Worm (Caenorhabditis elegans) whole organism, L3 larva: ENCODE measurements around the gene dec-7.

ENCODE experiments used
- R02D3.7 ChIP-seq: fragments of 150-350 bp; optimal IDR thresholded peaks from 2 replicates; lab custom pipeline; 2014; ENCODE audit warnings: missing biosample characterization, missing genetic modification characterization
- ZK546.5 ChIP-seq: sonication (generic microtip); optimal IDR thresholded peaks from 2 replicates; lab custom pipeline; 2017; ENCODE audit warnings: missing biosample characterization, missing genetic modification characterization
- aly-2 ChIP-seq: fragments of 150-350 bp; optimal IDR thresholded peaks from 2 replicates; lab custom pipeline; 2014; ENCODE audit warnings: missing biosample characterization, missing genetic modification characterization
- ama-1 ChIP-seq: fragments of 150-350 bp; optimal IDR thresholded peaks from 2 replicates; lab custom pipeline; 2018
- ceh-16 ChIP-seq: sonication (generic microtip); optimal IDR thresholded peaks from 2 replicates; lab custom pipeline; 2017; ENCODE audit warnings: missing biosample characterization, missing genetic modification characterization
- ceh-28 ChIP-seq: fragments of 150-350 bp; optimal IDR thresholded peaks from 2 replicates; lab custom pipeline; 2014; ENCODE audit warnings: missing biosample characterization, missing genetic modification reagents, missing genetic modification characterization
- ceh-82 ChIP-seq: fragments of 150-350 bp; optimal IDR thresholded peaks from 2 replicates; lab custom pipeline; 2014; ENCODE audit warnings: missing biosample characterization, missing genetic modification characterization
- ceh-9 ChIP-seq: sonication (generic microtip); optimal IDR thresholded peaks from 2 replicates; lab custom pipeline; 2018; ENCODE audit warnings: missing biosample characterization, missing genetic modification characterization
- daf-12 ChIP-seq: fragments of 150-350 bp; optimal IDR thresholded peaks from 2 replicates; lab custom pipeline; 2014; ENCODE audit warnings: missing biosample characterization, missing genetic modification reagents, missing genetic modification characterization
- egl-5 ChIP-seq: fragments of 150-350 bp; optimal IDR thresholded peaks from 2 replicates; lab custom pipeline; 2017; ENCODE audit warnings: missing biosample characterization, missing genetic modification reagents, missing genetic modification characterization, inconsistent platforms
- elt-2 ChIP-seq: sonication (generic microtip); optimal IDR thresholded peaks from 2 replicates; lab custom pipeline; 2016; ENCODE audit warnings: missing genetic modification reagents, mild to moderate bottlenecking, missing genetic modification characterization, missing compliant biosample characterization
- elt-3 ChIP-seq, 3 experiments: fragments of 150-350 bp in 1 of 3; sonication (generic microtip) in 2 of 3; optimal IDR thresholded peaks; 2 replicates in 2 of 3; 4 replicates in 1 of 3; lab custom pipeline; 2014 to 2017; ENCODE audit warnings: missing biosample characterization in 3 of 3, missing genetic modification characterization in 3 of 3
- fkh-10 ChIP-seq: sonication (generic microtip); optimal IDR thresholded peaks from 2 replicates; lab custom pipeline; 2017; ENCODE audit warnings: missing biosample characterization, missing genetic modification reagents, missing genetic modification characterization
- fkh-2 ChIP-seq: fragments of 150-350 bp; optimal IDR thresholded peaks from 2 replicates; lab custom pipeline; 2014; ENCODE audit warnings: missing biosample characterization, missing genetic modification reagents, missing genetic modification characterization
- fos-1 ChIP-seq: fragments of 150-350 bp; optimal IDR thresholded peaks from 2 replicates; lab custom pipeline; 2014; ENCODE audit warnings: missing biosample characterization, missing genetic modification characterization
- hmg-11 ChIP-seq: sonication (generic microtip); optimal IDR thresholded peaks from 2 replicates; lab custom pipeline; 2016; ENCODE audit warnings: missing genetic modification characterization, missing compliant biosample characterization
- jun-1 ChIP-seq: fragments of 150-350 bp; optimal IDR thresholded peaks from 2 replicates; lab custom pipeline; 2014; ENCODE audit warnings: missing biosample characterization, missing genetic modification reagents, missing genetic modification characterization
- lin-15B ChIP-seq: fragments of 150-350 bp; optimal IDR thresholded peaks from 2 replicates; lab custom pipeline; 2014; ENCODE audit warnings: missing biosample characterization, missing genetic modification characterization
- lin-39 ChIP-seq: fragments of 150-350 bp; optimal IDR thresholded peaks from 2 replicates; lab custom pipeline; 2018; ENCODE audit warnings: missing biosample characterization, missing genetic modification reagents, missing genetic modification characterization
- lsy-12 ChIP-seq: sonication (generic microtip); optimal IDR thresholded peaks from 2 replicates; lab custom pipeline; 2016; ENCODE audit warnings: mild to moderate bottlenecking, missing genetic modification characterization, missing compliant biosample characterization
- mdl-1 ChIP-seq: fragments of 150-350 bp; optimal IDR thresholded peaks from 2 replicates; lab custom pipeline; 2014; ENCODE audit warnings: missing biosample characterization, missing genetic modification characterization
- mml-1 ChIP-seq: fragments of 150-350 bp; sonication (generic microtip); optimal IDR thresholded peaks from 3 replicates; lab custom pipeline; 2014; ENCODE audit warnings: missing biosample characterization, missing genetic modification characterization
- nfya-1 ChIP-seq: sonication (generic microtip); optimal IDR thresholded peaks from 2 replicates; lab custom pipeline; 2017; ENCODE audit warnings: missing genetic modification characterization, mild to moderate bottlenecking, missing compliant biosample characterization, antibody characterized with exemption, moderate library complexity; ENCODE audit not compliant: insufficient read depth
- nhr-12 ChIP-seq: fragments of 150-350 bp; optimal IDR thresholded peaks from 2 replicates; lab custom pipeline; 2014; ENCODE audit warnings: missing biosample characterization, missing genetic modification characterization
- nhr-23 ChIP-seq: fragments of 150-350 bp; optimal IDR thresholded peaks from 2 replicates; lab custom pipeline; 2014; ENCODE audit warnings: missing biosample characterization, missing genetic modification reagents, missing genetic modification characterization
- nhr-237 ChIP-seq: fragments of 150-350 bp; optimal IDR thresholded peaks from 2 replicates; lab custom pipeline; 2014; ENCODE audit warnings: missing biosample characterization, missing genetic modification characterization
- nhr-25 ChIP-seq: sonication (generic microtip); optimal IDR thresholded peaks from 2 replicates; lab custom pipeline; 2017; ENCODE audit warnings: missing biosample characterization, missing genetic modification characterization
- nhr-43 ChIP-seq: sonication (generic microtip); optimal IDR thresholded peaks from 2 replicates; lab custom pipeline; 2016; ENCODE audit warnings: mild to moderate bottlenecking, missing genetic modification characterization, missing compliant biosample characterization; ENCODE audit not compliant: poor library complexity, severe bottlenecking
- nhr-67 ChIP-seq: fragments of 150-350 bp; optimal IDR thresholded peaks from 2 replicates; lab custom pipeline; 2014; ENCODE audit warnings: missing biosample characterization, missing genetic modification characterization
- nhr-76 ChIP-seq: fragments of 150-350 bp; sonication (generic microtip); optimal IDR thresholded peaks from 5 replicates; lab custom pipeline; 2014; ENCODE audit warnings: missing biosample characterization, missing genetic modification characterization
- nhr-77 ChIP-seq: fragments of 150-350 bp; optimal IDR thresholded peaks from 2 replicates; lab custom pipeline; 2014; ENCODE audit warnings: missing biosample characterization, missing genetic modification characterization
- pha-4 ChIP-seq: fragments of 150-350 bp; optimal IDR thresholded peaks from 2 replicates; lab custom pipeline; 2014; ENCODE audit warnings: missing biosample characterization, missing genetic modification reagents, missing genetic modification characterization
- pqm-1 ChIP-seq: fragments of 150-350 bp; optimal IDR thresholded peaks from 2 replicates; lab custom pipeline; 2017; ENCODE audit warnings: missing biosample characterization, missing genetic modification characterization, inconsistent platforms
- sea-2 ChIP-seq: fragments of 150-350 bp; sonication (generic microtip); optimal IDR thresholded peaks from 4 replicates; lab custom pipeline; 2014; ENCODE audit warnings: missing biosample characterization, missing genetic modification reagents, missing genetic modification characterization
- skn-1 ChIP-seq: fragments of 150-350 bp; optimal IDR thresholded peaks from 2 replicates; lab custom pipeline; 2014; ENCODE audit warnings: missing biosample characterization, missing genetic modification characterization
- snpc-4 ChIP-seq: fragments of 150-350 bp; optimal IDR thresholded peaks from 2 replicates; lab custom pipeline; 2014; ENCODE audit warnings: missing biosample characterization, missing genetic modification characterization
- tbx-2 ChIP-seq: sonication (generic microtip); optimal IDR thresholded peaks from 2 replicates; lab custom pipeline; 2016; ENCODE audit warnings: mild to moderate bottlenecking, missing genetic modification characterization, missing compliant biosample characterization
- unc-62 ChIP-seq: fragments of 150-350 bp; sonication (generic microtip); optimal IDR thresholded peaks from 4 replicates; lab custom pipeline; 2014; ENCODE audit warnings: missing biosample characterization, missing genetic modification reagents, missing genetic modification characterization
- ztf-4 ChIP-seq: fragments of 150-350 bp; optimal IDR thresholded peaks from 2 replicates; lab custom pipeline; 2014; ENCODE audit warnings: missing biosample characterization, missing genetic modification characterization

Gene dec-7

ce11 chrIII:9908769-9909168 lies 23.4 kb upstream of the dec-7 start:
- TF ChIP-seq unc-62 (GFP tag; lab: Kevin White, UChicago) (no peak), elt-2 (tag; lab: Kevin White, UChicago) (no peak), lsy-12 (tag; lab: Kevin White, UChicago) (no peak), nfya-1 (tag; lab: Kevin White, UChicago) (no peak), nhr-23 (no peak), pha-4 (tag; lab: Kevin White, UChicago) (no peak), tbx-2 (no peak), snpc-4 (tag; lab: Kevin White, UChicago) (no peak), hmg-11 (tag; lab: Kevin White, UChicago) (no peak), ceh-16 (tag; lab: Kevin White, UChicago) (no peak), ceh-82 (tag; lab: Kevin White, UChicago) (no peak), mml-1 (no peak), nhr-25 (no peak), nhr-12 (tag; lab: Kevin White, UChicago) (no peak)

ce11 chrIII:9910608-9911479 lies 21.4 kb upstream of the dec-7 start, which contains the start of the genes cyld-1 and F40F12.9:
Gene cyld-1, minus strand, starts transcription at chrIII:9910658.
Gene F40F12.9, plus strand, starts transcription at chrIII:9911328.
- peak; percentile 45 for TF ChIP-seq elt-2 (tag; lab: Kevin White, UChicago)
- peak; percentile 87 for TF ChIP-seq pha-4 (tag; lab: Kevin White, UChicago)
- no peak for TF ChIP-seq pqm-1 (tag; lab: Kevin White, UChicago)
- TF ChIP-seq, all 47 proteins: peak for 2

ce11 chrIII:9912501-9912900 lies 19.7 kb upstream of the dec-7 start:
- TF ChIP-seq nhr-12 (tag; lab: Kevin White, UChicago), result no peak
- TF ChIP-seq ztf-4 (tag; lab: Kevin White, UChicago), result no peak
- no peak for TF ChIP-seq nhr-23
- no peak for TF ChIP-seq nfya-1 (tag; lab: Kevin White, UChicago)
- no peak for TF ChIP-seq hmg-11 (tag; lab: Kevin White, UChicago)
- TF ChIP-seq elt-2 (tag; lab: Kevin White, UChicago), result no peak
- TF ChIP-seq nhr-67 (tag; lab: Kevin White, UChicago), result no peak
- TF ChIP-seq egl-5 (tag; lab: Kevin White, UChicago), result no peak
- TF ChIP-seq skn-1 (tag; lab: Kevin White, UChicago), result no peak
- no peak for TF ChIP-seq fkh-2
- no peak for TF ChIP-seq nhr-77 (tag; lab: Kevin White, UChicago)
- TF ChIP-seq daf-12 (tag; lab: Kevin White, UChicago), result no peak
- TF ChIP-seq nhr-25, result no peak
- no peak for TF ChIP-seq sea-2
- no peak for TF ChIP-seq lsy-12 (tag; lab: Kevin White, UChicago)
- TF ChIP-seq pqm-1 (tag; lab: Kevin White, UChicago), result no peak
- no peak for TF ChIP-seq nhr-237 (tag; lab: Kevin White, UChicago)
- TF ChIP-seq mml-1, result no peak

ce11 chrIII:9912998-9913397 lies 19.2 kb upstream of the dec-7 start:
- TF ChIP-seq ceh-9 (tag; lab: Kevin White, UChicago), result no peak
- peak; percentile 17 for TF ChIP-seq elt-2 (tag; lab: Kevin White, UChicago)

ce11 chrIII:9913722-9914121 lies 18.5 kb upstream of the dec-7 start, which contains the start of gene cbp-3:
Gene cbp-3, plus strand, starts transcription at chrIII:9913993.
- TF ChIP-seq elt-2 (tag; lab: Kevin White, UChicago) (peak; percentile 83), pqm-1 (tag; lab: Kevin White, UChicago) (peak; percentile 93), ceh-28 (no peak), nhr-237 (tag; lab: Kevin White, UChicago) (no peak), pha-4 (tag; lab: Kevin White, UChicago) (peak; percentile 66)

- TF ChIP-seq nfya-1 (tag; lab: Kevin White, UChicago) (no peak), ZK546.5 (no peak), aly-2 (tag; lab: Kevin White, UChicago) (no peak), nhr-25 (no peak), nhr-43 (no peak), elt-3 (tag; optimal IDR thresholded peaks at IDR 0.05; lab: Kevin White, UChicago) (no peak), fkh-10 (GFP tag; lab: Kevin White, UChicago) (no peak), mdl-1 (tag; lab: Kevin White, UChicago) (no peak), nhr-76 (tag; lab: Kevin White, UChicago) (no peak), R02D3.7 (tag; lab: Kevin White, UChicago) (no peak), nhr-237 (tag; lab: Kevin White, UChicago) (no peak), lin-39 (tag; lab: Kevin White, UChicago) (no peak), fos-1 (no peak), ama-1 (lab: Kevin White, UChicago) (no peak), ceh-16 (tag; lab: Kevin White, UChicago) (no peak), nhr-12 (tag; lab: Kevin White, UChicago) (no peak), nhr-23 (no peak), jun-1 (tag; lab: Kevin White, UChicago) (no peak), lin-15B (tag; lab: Kevin White, UChicago) (no peak)
Observed at ce11 chrIII:9920764-9921163, 11.4 kb upstream of the dec-7 start, which contains the start of gene F40F12.3. Gene F40F12.3, minus strand, starts transcription at chrIII:9920864.
